Worm (Caenorhabditis elegans): ENCODE measurements around the gene K08A2.2.

Gene K08A2.2

DNA sequence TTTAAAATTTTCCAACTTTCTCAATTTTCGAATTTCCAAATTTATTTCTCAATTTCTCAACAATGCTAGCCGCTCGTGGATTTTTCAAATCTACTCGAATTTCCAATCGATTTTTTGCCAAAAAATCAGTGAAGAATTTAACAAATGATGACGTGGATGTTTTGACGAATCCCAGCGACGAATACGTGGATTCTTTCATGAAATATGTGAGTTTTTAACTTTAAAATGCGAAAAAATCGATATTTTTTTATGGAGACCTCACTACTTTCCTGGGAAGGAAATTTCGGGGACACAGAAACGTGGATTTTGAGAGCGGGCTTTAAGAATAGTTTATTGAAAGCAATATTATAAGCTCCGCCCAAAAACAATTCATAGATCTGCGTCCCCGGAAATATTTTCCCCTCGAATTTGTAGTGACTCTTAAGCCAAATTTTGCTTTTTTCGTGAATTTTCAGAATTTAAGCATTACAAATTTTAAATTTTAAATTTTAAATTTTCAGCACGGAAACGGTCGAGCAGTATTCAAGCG lies at the start of gene K08A2.2:
Gene K08A2.2, plus strand, starts transcription at position 51 of the 529 bp plus-strand sequence.
- TF ChIP-seq skn-1 (tag; optimal IDR thresholded peaks at IDR 0.05) (no peak), gmeb-1 (tag; optimal IDR thresholded peaks at IDR 0.05) (no peak), ama-1 (optimal IDR thresholded peaks at IDR 0.05) (no peak), unc-55 (GFP tag; optimal IDR thresholded peaks at IDR 0.05) (peak; percentile 17)

DNA sequence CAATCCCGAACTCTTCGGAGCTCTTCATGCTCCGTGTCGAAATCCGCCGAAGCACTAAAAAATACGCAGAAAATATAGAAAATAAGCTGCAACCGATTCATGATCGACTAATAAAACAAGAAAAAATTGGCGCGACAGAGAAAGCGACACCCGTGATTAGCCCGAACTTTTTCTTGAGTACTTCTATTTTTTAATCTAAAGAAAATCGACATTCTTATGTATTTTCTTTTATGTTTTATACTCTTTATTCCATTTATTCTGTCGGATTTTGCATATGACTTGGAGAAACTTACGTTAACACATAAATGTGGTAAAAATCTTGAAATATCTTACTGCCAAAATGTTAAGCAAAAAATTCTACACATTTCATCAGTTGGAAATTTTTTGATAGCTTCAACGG lies 47.4 kb upstream of the K08A2.2 start, which contains the start of the genes irld-50 and irld-49:
Gene irld-50, minus strand, starts transcription at position 101 of the 400 bp plus-strand sequence.
Gene irld-49, plus strand, starts transcription at position 211 of the 400 bp plus-strand sequence.
- no peak for TF ChIP-seq mab-5 (tag; optimal IDR thresholded peaks at IDR 0.05)
- no peak for TF ChIP-seq sma-9 (GFP tag; optimal IDR thresholded peaks at IDR 0.05)
- no peak for TF ChIP-seq sma-9 (tag; optimal IDR thresholded peaks at IDR 0.05)
- no peak for TF ChIP-seq nhr-25 (tag; optimal IDR thresholded peaks at IDR 0.05)
- no peak for TF ChIP-seq ceh-16 (tag; optimal IDR thresholded peaks at IDR 0.05)
- no peak for TF ChIP-seq zag-1 (tag; optimal IDR thresholded peaks at IDR 0.05)
- TF ChIP-seq lin-11 (tag; optimal IDR thresholded peaks at IDR 0.05): no peak
- TF ChIP-seq mdl-1 (tag; optimal IDR thresholded peaks at IDR 0.05): no peak
- no peak for TF ChIP-seq R02D3.7 (tag; optimal IDR thresholded peaks at IDR 0.05)
- TF ChIP-seq sma-3 (GFP tag; optimal IDR thresholded peaks at IDR 0.05): no peak
- TF ChIP-seq lsy-2 (tag; optimal IDR thresholded peaks at IDR 0.05): no peak
- no peak for TF ChIP-seq skn-1 (tag; optimal IDR thresholded peaks at IDR 0.05)
- no peak for TF ChIP-seq nhr-11 (tag; optimal IDR thresholded peaks at IDR 0.05)
- TF ChIP-seq ztf-1 (GFP tag; conservative IDR thresholded peaks at IDR 0.05): no peak
- TF ChIP-seq ztf-11 (tag; optimal IDR thresholded peaks at IDR 0.05): no peak
- no peak for TF ChIP-seq crh-2 (tag; optimal IDR thresholded peaks at IDR 0.05)
- no peak for TF ChIP-seq nhr-23 (tag; optimal IDR thresholded peaks at IDR 0.05)
- no peak for TF ChIP-seq nhr-12 (tag; optimal IDR thresholded peaks at IDR 0.05)

DNA sequence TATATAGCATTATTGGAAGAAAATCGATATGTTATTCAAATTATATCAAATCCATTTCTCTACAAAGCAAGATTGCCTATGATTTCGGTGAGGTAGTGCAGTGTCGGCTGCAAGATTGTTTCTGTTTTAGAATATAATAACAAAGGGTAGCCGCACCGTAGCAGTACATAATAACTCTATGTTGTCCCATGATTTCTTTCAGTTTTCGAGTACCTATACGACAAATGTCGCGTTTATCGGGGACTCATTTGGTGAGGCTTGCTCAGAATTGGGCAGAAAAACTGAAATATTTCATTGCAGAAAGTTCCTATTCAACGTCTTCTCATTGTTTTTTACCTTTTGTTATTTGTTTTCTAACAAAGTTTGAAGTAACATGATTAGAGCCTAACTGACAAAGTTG lies 45.0 kb upstream of the K08A2.2 start, which contains the start of gene srw-79:
Gene srw-79, plus strand, starts transcription at position 301 of the 400 bp plus-strand sequence.
- TF ChIP-seq snpc-4 (tag; optimal IDR thresholded peaks at IDR 0.05): no peak
- TF ChIP-seq nhr-23 (tag; optimal IDR thresholded peaks at IDR 0.05): no peak
- no peak for TF ChIP-seq nhr-21 (tag; optimal IDR thresholded peaks at IDR 0.05)
- TF ChIP-seq nhr-77 (tag; optimal IDR thresholded peaks at IDR 0.05): no peak
- TF ChIP-seq sem-4 (tag; optimal IDR thresholded peaks at IDR 0.05): no peak
- TF ChIP-seq nhr-25 (tag; optimal IDR thresholded peaks at IDR 0.05): no peak
- TF ChIP-seq skn-1 (tag; optimal IDR thresholded peaks at IDR 0.05): no peak
- no peak for TF ChIP-seq mab-5 (tag; optimal IDR thresholded peaks at IDR 0.05)
- TF ChIP-seq mdl-1 (tag; optimal IDR thresholded peaks at IDR 0.05): no peak
- no peak for TF ChIP-seq unc-39 (tag; optimal IDR thresholded peaks at IDR 0.05)
- no peak for TF ChIP-seq ceh-16 (tag; optimal IDR thresholded peaks at IDR 0.05)
- no peak for TF ChIP-seq unc-55 (GFP tag; optimal IDR thresholded peaks at IDR 0.05)
- TF ChIP-seq nhr-11 (tag; optimal IDR thresholded peaks at IDR 0.05): no peak
- TF ChIP-seq lin-11 (tag; optimal IDR thresholded peaks at IDR 0.05): no peak
- TF ChIP-seq ama-1 (optimal IDR thresholded peaks at IDR 0.05): no peak
- no peak for TF ChIP-seq alr-1 (tag; optimal IDR thresholded peaks at IDR 0.05)
- no peak for TF ChIP-seq gmeb-1 (tag; optimal IDR thresholded peaks at IDR 0.05)

DNA sequence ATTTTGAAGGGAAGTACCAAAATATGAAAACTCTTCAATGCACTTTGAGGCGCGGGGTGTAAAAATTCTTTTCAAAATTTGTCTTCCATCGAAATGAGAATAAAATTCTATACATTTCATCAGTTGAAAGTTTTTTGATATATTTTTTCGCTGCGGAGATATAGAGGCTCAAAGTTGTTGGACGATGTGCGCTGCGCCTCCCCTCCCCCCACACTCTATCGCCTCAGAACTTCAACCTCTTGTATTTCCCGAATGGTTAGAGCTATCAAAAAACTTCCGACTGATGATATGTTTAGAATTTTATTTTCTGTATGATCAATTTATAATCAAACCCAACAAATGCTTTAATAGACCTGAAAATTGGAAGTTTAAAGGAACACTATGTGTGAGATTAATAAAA lies 42.8 kb upstream of the K08A2.2 start:
- no peak for TF ChIP-seq nhr-12 (tag; optimal IDR thresholded peaks at IDR 0.05)
- TF ChIP-seq lin-39 (tag; optimal IDR thresholded peaks at IDR 0.05): no peak
- no peak for TF ChIP-seq mab-5 (tag; optimal IDR thresholded peaks at IDR 0.05)
- TF ChIP-seq sma-3 (GFP tag; optimal IDR thresholded peaks at IDR 0.05): no peak
- no peak for TF ChIP-seq ama-1 (optimal IDR thresholded peaks at IDR 0.05)
- no peak for TF ChIP-seq C34F6.9 (tag; optimal IDR thresholded peaks at IDR 0.05)
- no peak for TF ChIP-seq snpc-4 (tag; optimal IDR thresholded peaks at IDR 0.05)
- TF ChIP-seq unc-39 (tag; optimal IDR thresholded peaks at IDR 0.05): no peak
- no peak for TF ChIP-seq egl-27 (tag; optimal IDR thresholded peaks at IDR 0.05)
- no peak for TF ChIP-seq nhr-77 (tag; optimal IDR thresholded peaks at IDR 0.05)
- TF ChIP-seq lin-13 (GFP tag; optimal IDR thresholded peaks at IDR 0.05): no peak
- TF ChIP-seq nhr-237 (tag; optimal IDR thresholded peaks at IDR 0.05): no peak
- TF ChIP-seq ceh-16 (tag; optimal IDR thresholded peaks at IDR 0.05): no peak

DNA sequence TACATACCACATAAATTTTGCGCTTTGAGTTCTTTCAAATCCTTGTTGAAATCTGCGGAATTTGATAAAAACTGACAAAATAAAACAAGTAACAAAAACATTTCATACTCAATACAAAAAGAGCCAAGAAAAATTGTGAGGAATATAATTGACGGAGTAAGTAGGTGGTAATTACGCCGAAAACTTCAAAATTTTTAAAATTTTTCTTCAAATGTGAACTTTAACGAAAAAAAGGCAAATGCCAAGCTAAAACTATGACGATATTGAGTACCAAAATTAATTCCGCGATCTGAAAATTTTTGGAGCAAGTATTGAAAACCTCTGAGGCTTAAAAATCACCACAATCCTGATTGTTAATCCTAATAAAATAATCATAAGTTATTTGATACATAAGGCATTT lies 38.8 kb upstream of the K08A2.2 start, which contains the start of gene irld-51:
Gene irld-51, minus strand, starts transcription at position 101 of the 400 bp plus-strand sequence.
- no peak for TF ChIP-seq mab-5 (tag; optimal IDR thresholded peaks at IDR 0.05)
- TF ChIP-seq sma-3 (GFP tag; optimal IDR thresholded peaks at IDR 0.05): no peak
- TF ChIP-seq Y55F3AM.14 (GFP tag; optimal IDR thresholded peaks at IDR 0.05): no peak
- no peak for TF ChIP-seq lsy-2 (tag; optimal IDR thresholded peaks at IDR 0.05)
- no peak for TF ChIP-seq unc-62 (GFP tag; optimal IDR thresholded peaks at IDR 0.05)
- no peak for TF ChIP-seq C34F6.9 (tag; optimal IDR thresholded peaks at IDR 0.05)
- no peak for TF ChIP-seq ZK546.5 (tag; optimal IDR thresholded peaks at IDR 0.05)

Measured in whole organism, L2 larva.